Fruit fly (Drosophila melanogaster) whole organism, prepupa: ENCODE results near the gene CG8543.
"Not testable (repeated sequence)": the region's sequence is repeated elsewhere in the genome, so short reads cannot be mapped to it uniquely, and the experiment has no call there.

Source experiments
- CG10631 ChIP-seq: fragments of 200-800 bp; sonication (Bioruptor generic); optimal IDR thresholded peaks from 2 replicates; lab custom pipeline; 2016; ENCODE audit warnings: missing biosample characterization, missing genetic modification characterization
- CG11762 ChIP-seq: fragments of 200-800 bp; sonication (Bioruptor generic); optimal IDR thresholded peaks from 3 replicates; lab custom pipeline; 2016; ENCODE audit warnings: missing biosample characterization, missing genetic modification characterization; ENCODE audit not compliant: insufficient read depth
- CG11902 ChIP-seq: fragments of 200-800 bp; sonication (Bioruptor generic); optimal IDR thresholded peaks from 3 replicates; lab custom pipeline; 2016; ENCODE audit warnings: missing biosample characterization, missing genetic modification characterization
- CG3032 ChIP-seq: fragments of 200-800 bp; optimal IDR thresholded peaks from 2 replicates; lab custom pipeline; 2019; ENCODE audit warnings: missing biosample characterization, mild to moderate bottlenecking, missing genetic modification characterization, moderate library complexity
- CG32006 ChIP-seq: fragments of 200-800 bp; sonication (Bioruptor generic); optimal IDR thresholded peaks from 3 replicates; lab custom pipeline; 2017; ENCODE audit warnings: missing biosample characterization, mild to moderate bottlenecking, missing genetic modification characterization
- CG34406 ChIP-seq: fragments of 200-800 bp; sonication (Bioruptor generic); optimal IDR thresholded peaks from 3 replicates; lab custom pipeline; 2016; ENCODE audit warnings: missing biosample characterization, missing genetic modification characterization
- CG3919 ChIP-seq: fragments of 200-800 bp; sonication (Bioruptor generic); optimal IDR thresholded peaks from 3 replicates; lab custom pipeline; 2016; ENCODE audit warnings: missing biosample characterization, missing genetic modification characterization
- CG6276 ChIP-seq: fragments of 200-800 bp; sonication (Bioruptor generic); optimal IDR thresholded peaks from 2 replicates; lab custom pipeline; 2017; ENCODE audit warnings: missing biosample characterization, mild to moderate bottlenecking, missing genetic modification characterization
- CG6792 ChIP-seq: fragments of 200-800 bp; sonication (Bioruptor generic); optimal IDR thresholded peaks from 3 replicates; lab custom pipeline; 2016; ENCODE audit warnings: missing biosample characterization, missing genetic modification characterization
- CG7368 ChIP-seq: fragments of 200-800 bp; sonication (Bioruptor generic); optimal IDR thresholded peaks from 3 replicates; lab custom pipeline; 2016; ENCODE audit warnings: missing biosample characterization, missing genetic modification characterization
- CG8119 ChIP-seq: fragments of 200-800 bp; sonication (Bioruptor generic); IDR thresholded peaks from 3 replicates; pipeline ENCODE4 v1.3.6; 2022; ENCODE audit warnings: missing biosample characterization, missing genetic modification characterization
- CG8319 ChIP-seq: fragments of 200-800 bp; sonication (Bioruptor generic); optimal IDR thresholded peaks from 3 replicates; lab custom pipeline; 2016; ENCODE audit warnings: missing biosample characterization, missing genetic modification characterization
- CG8632 ChIP-seq: fragments of 200-800 bp; sonication (Bioruptor generic); optimal IDR thresholded peaks from 3 replicates; lab custom pipeline; 2016; ENCODE audit warnings: missing biosample characterization, missing genetic modification characterization
- Eip75B ChIP-seq: fragments of 200-800 bp; sonication (Bioruptor generic); optimal IDR thresholded peaks from 3 replicates; lab custom pipeline; 2016; ENCODE audit warnings: missing biosample characterization, missing genetic modification characterization
- Eip78C ChIP-seq: fragments of 200-800 bp; sonication (Bioruptor generic); peaks from one replicate; lab custom pipeline; 2016; ENCODE audit warnings: missing biosample characterization, missing genetic modification characterization
- Eip93F ChIP-seq: fragments of 200-800 bp; sonication (Bioruptor generic); optimal IDR thresholded peaks from 2 replicates; lab custom pipeline; 2016; ENCODE audit warnings: missing biosample characterization, mild to moderate bottlenecking, missing genetic modification characterization
- Ets96B ChIP-seq: fragments of 200-800 bp; optimal IDR thresholded peaks from 2 replicates; lab custom pipeline; 2019; ENCODE audit warnings: missing biosample characterization, mild to moderate bottlenecking, missing genetic modification characterization, moderate library complexity
- Gug ChIP-seq: fragments of 200-800 bp; sonication (Bioruptor generic); IDR thresholded peaks from 2 replicates; pipeline ENCODE4 v1.3.6; 2022; ENCODE audit warnings: missing biosample characterization, missing genetic modification characterization
- Hr38 ChIP-seq: sonication (Bioruptor generic); optimal IDR thresholded peaks from 2 replicates; lab custom pipeline; 2016; ENCODE audit warnings: missing biosample characterization, missing genetic modification characterization
- Hr39 ChIP-seq: fragments of 200-800 bp; sonication (Bioruptor generic); optimal IDR thresholded peaks from 2 replicates; lab custom pipeline; 2016; ENCODE audit warnings: missing biosample characterization, missing genetic modification characterization
- Hr4 ChIP-seq: fragments of 200-800 bp; sonication (Bioruptor generic); optimal IDR thresholded peaks from 3 replicates; lab custom pipeline; 2016; ENCODE audit warnings: missing biosample characterization, missing genetic modification characterization
- Lpt ChIP-seq: fragments of 200-800 bp; sonication (Bioruptor generic); optimal IDR thresholded peaks from 3 replicates; lab custom pipeline; 2016; ENCODE audit warnings: missing biosample characterization, missing genetic modification characterization
- OdsH ChIP-seq: fragments of 200-800 bp; sonication (Bioruptor generic); optimal IDR thresholded peaks from 3 replicates; lab custom pipeline; 2016; ENCODE audit warnings: missing biosample characterization, missing genetic modification characterization
- Sox14 ChIP-seq: fragments of 200-800 bp; sonication (Bioruptor generic); optimal IDR thresholded peaks from 3 replicates; lab custom pipeline; 2016; ENCODE audit warnings: missing biosample characterization, missing genetic modification characterization
- achi ChIP-seq: fragments of 200-800 bp; sonication (Bioruptor generic); optimal IDR thresholded peaks from 3 replicates; lab custom pipeline; 2016; ENCODE audit warnings: missing biosample characterization, missing genetic modification characterization
- acj6 ChIP-seq: fragments of 200-800 bp; sonication (Bioruptor generic); optimal IDR thresholded peaks from 3 replicates; lab custom pipeline; 2016; ENCODE audit warnings: missing biosample characterization, missing genetic modification characterization
- dsx ChIP-seq: fragments of 200-800 bp; optimal IDR thresholded peaks from 3 replicates; lab custom pipeline; 2019; ENCODE audit warnings: missing biosample characterization, mild to moderate bottlenecking, missing genetic modification characterization, moderate library complexity; ENCODE audit not compliant: poor library complexity, severe bottlenecking
- fd85E ChIP-seq: fragments of 200-800 bp; sonication (Bioruptor generic); optimal IDR thresholded peaks from 3 replicates; lab custom pipeline; 2016; ENCODE audit warnings: missing biosample characterization, missing genetic modification characterization
- net ChIP-seq: fragments of 200-800 bp; sonication (Bioruptor generic); optimal IDR thresholded peaks from 3 replicates; lab custom pipeline; 2016; ENCODE audit warnings: missing biosample characterization, missing genetic modification characterization
- salr ChIP-seq, 2 experiments: fragments of 200-800 bp; sonication (Bioruptor generic); optimal IDR thresholded peaks; 3 replicates each; lab custom pipeline; 2016 to 2018; ENCODE audit warnings: missing biosample characterization in 2 of 2, missing genetic modification characterization in 2 of 2, mild to moderate bottlenecking in 1 of 2
- ss ChIP-seq, 2 experiments: fragments of 200-800 bp; sonication (Bioruptor generic); optimal IDR thresholded peaks; 2 replicates in 1 of 2; 3 replicates in 1 of 2; lab custom pipeline; 2017 to 2018; ENCODE audit warnings: mild to moderate bottlenecking in 2 of 2, missing biosample characterization in 2 of 2, missing genetic modification characterization in 2 of 2, moderate library complexity in 1 of 2
- topi ChIP-seq: fragments of 200-800 bp; sonication (Bioruptor generic); optimal IDR thresholded peaks from 3 replicates; lab custom pipeline; 2016; ENCODE audit warnings: missing biosample characterization, missing genetic modification characterization

The CG8543 gene

DNA sequence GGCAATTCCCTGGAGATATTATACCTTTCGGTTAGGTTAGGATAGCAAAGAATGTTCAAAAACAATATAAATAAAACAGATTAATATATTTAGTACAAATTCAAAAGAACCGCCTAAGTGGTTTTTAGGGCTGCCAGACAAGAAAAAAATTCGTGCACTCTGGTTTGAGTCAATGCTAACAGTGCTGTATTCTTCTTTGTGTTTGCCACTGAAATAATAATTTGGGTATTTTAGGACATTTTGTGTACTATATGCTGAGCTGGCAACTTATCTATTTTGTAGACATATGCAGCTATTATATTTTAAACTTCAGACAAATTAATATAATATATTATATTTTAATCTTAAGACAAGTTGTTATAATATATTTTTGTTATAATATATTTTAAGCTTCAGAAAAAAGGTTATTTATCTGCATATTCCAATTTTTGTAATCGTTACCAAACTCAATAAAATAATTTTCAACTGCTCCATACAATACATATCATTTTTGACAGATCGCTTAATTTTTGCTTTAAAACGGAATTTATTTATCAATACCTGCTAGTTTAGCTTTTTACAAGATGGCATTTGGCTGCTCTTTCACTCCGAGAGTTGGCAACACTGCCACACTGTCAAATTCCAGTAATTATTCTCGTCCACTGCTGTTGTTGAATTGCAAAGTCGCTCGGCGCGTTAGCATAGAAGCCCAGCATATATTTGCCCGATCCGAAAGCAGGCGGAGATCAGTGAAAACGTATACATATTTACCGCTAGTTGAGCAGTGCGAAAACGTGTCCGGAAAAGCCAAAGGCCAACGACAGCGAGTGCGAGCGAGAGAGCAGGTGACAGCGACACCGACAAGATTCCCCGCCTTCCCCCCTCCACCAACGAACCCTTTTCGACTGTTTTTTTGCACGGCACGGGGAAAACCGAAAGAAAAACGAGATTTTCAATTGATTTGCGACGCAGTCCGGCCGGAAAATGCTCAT is 40.6 kb upstream of the CG8543 start, which contains the start of gene CG7546 (continued):
- TF ChIP-seq Sox14 (GFP tag; lab: Kevin White, UChicago) = peak; percentile 51
- no peak for TF ChIP-seq Lpt (GFP tag; lab: Kevin White, UChicago)
- peak; percentile 82 for TF ChIP-seq Eip78C (GFP tag; lab: Kevin White, UChicago)
- TF ChIP-seq Eip93F (GFP tag; lab: Kevin White, UChicago) = no peak
- no peak for TF ChIP-seq topi (GFP tag; lab: Kevin White, UChicago)
- TF ChIP-seq CG3919 = peak; percentile 33
- TF ChIP-seq CG10631 = peak; percentile 44
- TF ChIP-seq Gug = no peak
- TF ChIP-seq salr (GFP tag; optimal IDR thresholded peaks at IDR 0.05; lab: Kevin White, UChicago) = peak in 1 of 2 experiments; percentile 54
- TF ChIP-seq net (GFP tag; lab: Kevin White, UChicago) = no peak
- TF ChIP-seq Eip75B = no peak
- peak; percentile 3 for TF ChIP-seq CG7368 (GFP tag; lab: Kevin White, UChicago)
- TF ChIP-seq CG32006 (GFP tag; lab: Kevin White, UChicago) = peak; percentile 52
- no peak for TF ChIP-seq CG8319 (GFP tag; lab: Kevin White, UChicago)
- no peak for TF ChIP-seq fd85E
- peak; percentile 26 for TF ChIP-seq Hr4
- peak; percentile 24 for TF ChIP-seq CG34406 (GFP tag; lab: Kevin White, UChicago)
- no peak for TF ChIP-seq CG6792 (GFP tag; lab: Kevin White, UChicago)

dm6 chr3L:7506117-7506516 is 36.0 kb upstream of the CG8543 start, which contains the start of gene CG7548:
Gene CG7548 (minus strand): TSS chr3L:7506217.
- TF ChIP-seq Lpt (GFP tag; lab: Kevin White, UChicago) (no peak), OdsH (GFP tag; lab: Kevin White, UChicago) (no peak), CG11902 (GFP tag; lab: Kevin White, UChicago) (no peak), Hr4 (no peak), Gug (no peak)

dm6 chr3L:7498731-7499130 is 28.6 kb upstream of the CG8543 start, which contains the start of gene CG8539:
Gene CG8539 (minus strand): TSS chr3L:7498831.
- not testable (repeated sequence) for TF ChIP-seq Hr39 (GFP tag; lab: Kevin White, UChicago); net (GFP tag; lab: Kevin White, UChicago); CG3919

DNA sequence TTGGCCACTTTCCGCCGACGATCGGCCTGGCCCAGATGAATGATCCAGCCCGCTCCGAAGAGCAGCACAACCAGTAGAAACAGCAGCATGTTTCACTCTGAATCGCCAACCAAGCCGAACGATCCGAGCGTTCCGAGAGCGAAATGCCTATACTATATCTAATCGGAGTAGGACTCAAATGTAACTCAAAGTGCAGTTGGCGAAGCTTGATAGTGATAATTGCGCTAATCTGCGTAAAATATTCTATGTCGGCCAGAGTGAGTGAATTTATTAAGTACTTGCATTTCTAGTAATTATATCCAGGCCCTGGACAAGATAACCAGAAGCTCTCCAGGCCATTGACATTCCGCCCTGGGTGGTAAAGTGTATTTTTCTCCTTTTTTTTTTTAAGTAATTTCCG is 26.0 kb upstream of the CG8543 start, which contains the start of gene Cyp4d8:
Gene Cyp4d8, minus strand, starts transcription at position 101 of the 400 bp plus-strand sequence.
- TF ChIP-seq Eip75B = no peak
- no peak for TF ChIP-seq CG3919
- no peak for TF ChIP-seq CG6792 (GFP tag; lab: Kevin White, UChicago)
- no peak for TF ChIP-seq CG11762 (GFP tag; lab: Kevin White, UChicago)
- TF ChIP-seq CG6276 = no peak
- TF ChIP-seq ss (GFP tag; optimal IDR thresholded peaks at IDR 0.05; lab: Kevin White, UChicago) = no peak
- no peak for TF ChIP-seq Ets96B
- TF ChIP-seq CG8319 (GFP tag; lab: Kevin White, UChicago) = no peak
- TF ChIP-seq achi (GFP tag; lab: Kevin White, UChicago) = no peak
- TF ChIP-seq CG8119 (GFP tag; lab: Robert Waterston, UW) = no peak
- TF ChIP-seq acj6 (GFP tag; lab: Kevin White, UChicago) = no peak
- TF ChIP-seq CG8632 (GFP tag; lab: Kevin White, UChicago) = no peak
- no peak for TF ChIP-seq Hr38 (GFP tag; lab: Kevin White, UChicago)
- no peak for TF ChIP-seq CG3032 (tag; lab: Kevin White, UChicago)
- no peak for TF ChIP-seq dsx
